Fruit fly (Drosophila melanogaster): ENCODE data around the gene CG34437.

DNA sequence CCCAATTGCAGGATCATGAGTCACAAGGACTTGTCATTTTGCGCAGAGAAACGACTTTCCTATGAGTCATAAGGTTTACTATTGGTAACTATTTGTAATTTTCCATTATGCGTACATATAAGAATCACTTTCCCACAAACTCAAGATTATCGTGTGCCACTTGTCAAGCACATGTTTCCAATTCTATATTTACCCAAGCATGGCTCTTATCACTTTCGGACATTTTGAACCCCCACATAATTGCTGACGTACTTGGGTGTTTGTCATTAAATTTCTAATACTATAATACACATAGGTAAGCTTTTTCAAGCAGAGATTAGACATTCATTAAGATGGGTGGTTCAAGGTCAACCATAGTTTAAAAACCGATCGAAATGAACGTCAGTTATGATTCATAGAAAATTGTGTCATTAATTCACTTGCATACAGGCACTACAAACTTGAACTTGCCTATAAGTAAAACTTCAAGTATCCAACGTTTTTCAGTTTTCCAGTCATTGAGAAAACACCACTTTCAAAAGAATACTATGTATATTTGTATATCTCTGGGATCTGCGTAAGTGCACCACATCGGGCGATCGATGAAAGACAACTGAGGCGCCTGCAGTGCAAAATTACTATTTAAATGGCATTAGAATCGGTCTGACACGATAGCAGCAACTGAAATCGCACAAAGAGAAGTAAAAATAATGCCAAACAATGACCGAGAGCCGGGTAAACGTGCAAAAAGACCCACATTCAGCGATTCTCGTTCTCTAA lies 44.4 kb downstream of the CG34437 start:
- TF ChIP-seq psq (optimal IDR thresholded peaks at IDR 0.05) (no peak), pan (optimal IDR thresholded peaks at IDR 0.05) (no peak), Dll (optimal IDR thresholded peaks at IDR 0.05) (no peak), EcR (GFP tag; optimal IDR thresholded peaks at IDR 0.05) (no peak), usp (GFP tag; optimal IDR thresholded peaks at IDR 0.05) (no peak)

Data from whole organism.